Fruit fly (Drosophila melanogaster) whole organism, adult: ENCODE measurements around the gene Sfxn2.

Experiments
- CG11617 ChIP-seq: fragments of 200-800 bp; sonication (Bioruptor generic); optimal IDR thresholded peaks from 2 replicates; lab custom pipeline; 2017; ENCODE audit warnings: mild to moderate bottlenecking, missing biosample characterization, missing genetic modification reagents, missing genetic modification characterization
- ovo ChIP-seq: fragments of 200-800 bp; sonication (Bioruptor generic); optimal IDR thresholded peaks from 2 replicates; lab custom pipeline; 2016; ENCODE audit warnings: missing biosample characterization, missing genetic modification characterization

DNA sequence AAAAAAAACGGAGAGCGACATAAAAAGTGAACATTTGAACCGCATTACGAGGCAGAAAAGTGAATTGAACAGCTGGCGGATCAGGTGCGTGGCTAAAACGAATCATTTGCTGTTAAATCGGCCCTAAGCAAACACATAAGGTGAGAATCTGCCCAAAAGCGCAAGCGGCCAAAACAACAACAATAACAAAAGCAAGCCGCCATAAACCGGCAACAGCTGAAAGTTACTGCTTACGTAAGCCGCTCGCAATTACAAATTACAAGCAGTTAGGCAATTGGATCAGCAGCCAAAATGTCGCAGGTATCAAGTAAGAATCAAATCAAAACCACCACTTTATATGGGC lies 416 bp downstream of the Sfxn2 start:
- TF ChIP-seq ovo (GFP tag; lab: Kevin White, UChicago) = no peak
- no peak for TF ChIP-seq CG11617 (GFP tag; lab: Kevin White, UChicago)
